Worm (Caenorhabditis elegans): ENCODE results near the gene lipl-5.

ce11 chrV:388397-388796, 2.9 kb downstream of the lipl-5 start, which contains the start of gene ZK6.6:
- no peak for TF ChIP-seq sea-1 (GFP tag; conservative IDR thresholded peaks at IDR 0.05)
- TF ChIP-seq hnd-1 (tag; optimal IDR thresholded peaks at IDR 0.05) = no peak
- no peak for TF ChIP-seq hmg-4 (GFP tag; optimal IDR thresholded peaks at IDR 0.05)
- TF ChIP-seq aly-1 (tag; optimal IDR thresholded peaks at IDR 0.05) = no peak
- TF ChIP-seq flt-1 (GFP tag; IDR thresholded peaks at IDR 0.05) = no peak
- no peak for TF ChIP-seq ceh-13 (GFP tag; optimal IDR thresholded peaks at IDR 0.05)

All from whole organism, early embryonic.